Fruit fly (Drosophila melanogaster) whole organism, embryonic: Measurements from ENCODE around the gene CG18858.

Experiments used
- Bgb ChIP-seq: fragments of 200-800 bp; sonication (Bioruptor generic); IDR thresholded peaks from 2 replicates; pipeline ENCODE4 v1.3.6; 2022; ENCODE audit warnings: missing biosample characterization, missing genetic modification characterization; ENCODE audit not compliant: partially characterized antibody
- CG11093 ChIP-seq: fragments of 200-800 bp; sonication (Bioruptor generic); IDR thresholded peaks from 3 replicates; pipeline ENCODE4 v1.3.6; 2022; ENCODE audit warnings: missing biosample characterization, missing genetic modification characterization
- CG11247 ChIP-seq: fragments of 200-800 bp; sonication (Bioruptor generic); IDR thresholded peaks from 2 replicates; pipeline ENCODE4 v1.3.6; 2022; ENCODE audit warnings: missing biosample characterization, missing genetic modification characterization
- CG12744 ChIP-seq: fragments of 200-800 bp; sonication (Bioruptor generic); optimal IDR thresholded peaks from 2 replicates; lab custom pipeline; 2016; ENCODE audit warnings: missing biosample characterization, missing genetic modification characterization
- CG12942 ChIP-seq: fragments of 200-800 bp; sonication (Bioruptor generic); optimal IDR thresholded peaks from 3 replicates; lab custom pipeline; 2016; ENCODE audit warnings: missing biosample characterization, missing genetic modification characterization
- CG13287 ChIP-seq: fragments of 200-800 bp; sonication (Bioruptor generic); IDR thresholded peaks from 2 replicates; pipeline ENCODE4 v1.3.6; 2022; ENCODE audit warnings: missing biosample characterization, missing genetic modification characterization; ENCODE audit not compliant: partially characterized antibody
- CG17829 ChIP-seq: fragments of 200-800 bp; optimal IDR thresholded peaks from 2 replicates; lab custom pipeline; 2019; ENCODE audit warnings: missing biosample characterization, mild to moderate bottlenecking, missing genetic modification characterization, moderate library complexity
- CG30020 ChIP-seq: fragments of 200-800 bp; optimal IDR thresholded peaks from 2 replicates; lab custom pipeline; 2019; ENCODE audit warnings: missing biosample characterization, mild to moderate bottlenecking, missing genetic modification characterization, moderate library complexity
- CG31388 ChIP-seq: fragments of 200-800 bp; sonication (Bioruptor generic); optimal IDR thresholded peaks from 2 replicates; lab custom pipeline; 2016; ENCODE audit warnings: missing biosample characterization, missing genetic modification characterization
- CG31441 ChIP-seq: fragments of 200-800 bp; sonication (Bioruptor generic); IDR thresholded peaks from 2 replicates; pipeline ENCODE4 v1.3.6; 2022; ENCODE audit warnings: missing biosample characterization, missing genetic modification characterization
- CG33213 ChIP-seq: fragments of 200-800 bp; sonication (Bioruptor generic); optimal IDR thresholded peaks from 3 replicates; lab custom pipeline; 2016; ENCODE audit warnings: missing biosample characterization, missing genetic modification characterization
- CG34224 ChIP-seq: fragments of 200-800 bp; sonication (Bioruptor generic); IDR thresholded peaks from 3 replicates; pipeline ENCODE4 v1.3.6; 2022; ENCODE audit warnings: missing biosample characterization, missing genetic modification characterization; ENCODE audit not compliant: partially characterized antibody
- CG34376 ChIP-seq: fragments of 200-800 bp; sonication (Bioruptor generic); optimal IDR thresholded peaks from 2 replicates; lab custom pipeline; 2018; ENCODE audit warnings: missing biosample characterization, mild to moderate bottlenecking, missing genetic modification characterization
- CG4282 ChIP-seq: fragments of 200-800 bp; sonication (Bioruptor generic); optimal IDR thresholded peaks from 2 replicates; lab custom pipeline; 2016; ENCODE audit warnings: missing biosample characterization, missing genetic modification characterization
- CG4360 ChIP-seq: fragments of 200-800 bp; sonication (Bioruptor generic); IDR thresholded peaks from 2 replicates; pipeline ENCODE4 v1.3.6; 2022; ENCODE audit warnings: missing biosample characterization, missing genetic modification characterization
- CG4820 ChIP-seq: fragments of 200-800 bp; sonication (Bioruptor generic); optimal IDR thresholded peaks from 3 replicates; lab custom pipeline; 2016; ENCODE audit warnings: missing biosample characterization, missing genetic modification characterization
- CG7786 ChIP-seq: fragments of 200-800 bp; sonication (Bioruptor generic); optimal IDR thresholded peaks from 2 replicates; lab custom pipeline; 2016; ENCODE audit warnings: missing biosample characterization, missing genetic modification characterization
- CG8924 ChIP-seq: fragments of 200-800 bp; optimal IDR thresholded peaks from 3 replicates; lab custom pipeline; 2019; ENCODE audit warnings: missing biosample characterization, mild to moderate bottlenecking, missing genetic modification characterization, moderate library complexity
- CG9932 ChIP-seq: fragments of 200-800 bp; sonication (Bioruptor generic); IDR thresholded peaks from 2 replicates; pipeline ENCODE4 v1.3.6; 2022; ENCODE audit warnings: missing biosample characterization, missing genetic modification characterization
- CoRest ChIP-seq: fragments of 200-800 bp; sonication (Bioruptor generic); optimal IDR thresholded peaks from 3 replicates; lab custom pipeline; 2018; ENCODE audit warnings: missing biosample characterization, mild to moderate bottlenecking, missing genetic modification characterization, moderate library complexity
- Deaf1 ChIP-seq: fragments of 200-800 bp; optimal IDR thresholded peaks from 3 replicates; lab custom pipeline; 2019; ENCODE audit warnings: missing biosample characterization, mild to moderate bottlenecking, missing genetic modification characterization, moderate library complexity
- Dek ChIP-seq: fragments of 200-800 bp; sonication (Bioruptor generic); optimal IDR thresholded peaks from 3 replicates; lab custom pipeline; 2019; ENCODE audit warnings: missing biosample characterization, mild to moderate bottlenecking, missing genetic modification characterization, moderate library complexity
- Doc2 ChIP-seq: fragments of 200-800 bp; sonication (Bioruptor generic); IDR thresholded peaks from 2 replicates; pipeline ENCODE4 v1.3.6; 2022; ENCODE audit warnings: missing biosample characterization, missing genetic modification characterization
- Ets65A ChIP-seq: fragments of 200-800 bp; sonication (Bioruptor generic); peaks from one replicate; lab custom pipeline; 2016; ENCODE audit warnings: missing biosample characterization, missing genetic modification characterization
- Fer1 ChIP-seq: fragments of 200-800 bp; sonication (Bioruptor generic); optimal IDR thresholded peaks from 2 replicates; lab custom pipeline; 2017; ENCODE audit warnings: missing biosample characterization, mild to moderate bottlenecking, missing genetic modification characterization
- HLHmδ ChIP-seq: fragments of 200-800 bp; sonication (Bioruptor generic); optimal IDR thresholded peaks from 2 replicates; lab custom pipeline; 2018; ENCODE audit warnings: missing biosample characterization, mild to moderate bottlenecking, missing genetic modification characterization, moderate library complexity
- Lim3 ChIP-seq: fragments of 200-800 bp; sonication (Bioruptor generic); IDR thresholded peaks from 2 replicates; pipeline ENCODE4 v1.3.6; 2022; ENCODE audit warnings: missing biosample characterization, missing genetic modification characterization
- NC2α ChIP-seq: fragments of 200-800 bp; sonication (Bioruptor generic); optimal IDR thresholded peaks from 2 replicates; lab custom pipeline; 2016; ENCODE audit warnings: missing biosample characterization, missing genetic modification characterization
- Scr ChIP-seq: fragments of 200-800 bp; sonication (Bioruptor generic); IDR thresholded peaks from 2 replicates; pipeline ENCODE4 v1.3.6; 2022; ENCODE audit warnings: missing biosample characterization, missing genetic modification characterization; ENCODE audit not compliant: partially characterized antibody
- Sry-δ ChIP-seq: fragments of 200-800 bp; sonication (Bioruptor generic); optimal IDR thresholded peaks from 2 replicates; lab custom pipeline; 2016; ENCODE audit warnings: missing biosample characterization, missing genetic modification characterization
- ase ChIP-seq: fragments of 200-800 bp; sonication (Bioruptor generic); IDR thresholded peaks from 3 replicates; pipeline ENCODE4 v1.3.6; 2022; ENCODE audit warnings: missing biosample characterization, missing genetic modification characterization
- bab2 ChIP-seq: fragments of 200-800 bp; sonication (Bioruptor generic); optimal IDR thresholded peaks from 2 replicates; lab custom pipeline; 2016; ENCODE audit warnings: missing biosample characterization, missing genetic modification characterization
- cas ChIP-seq: fragments of 200-800 bp; sonication (Bioruptor generic); IDR thresholded peaks from 2 replicates; pipeline ENCODE4 v1.3.6; 2022; ENCODE audit warnings: missing biosample characterization, missing genetic modification characterization
- cwo ChIP-seq: fragments of 200-800 bp; sonication (Bioruptor generic); optimal IDR thresholded peaks from 3 replicates; lab custom pipeline; 2017; ENCODE audit warnings: missing biosample characterization, missing genetic modification characterization, mild to moderate bottlenecking, moderate library complexity, missing genetic modification reagents
- disco-r ChIP-seq: fragments of 200-800 bp; sonication (Bioruptor generic); optimal IDR thresholded peaks from 2 replicates; lab custom pipeline; 2016; ENCODE audit warnings: missing biosample characterization, missing genetic modification characterization
- fd102C ChIP-seq: fragments of 200-800 bp; sonication (Bioruptor generic); optimal IDR thresholded peaks from 2 replicates; lab custom pipeline; 2018; ENCODE audit warnings: missing biosample characterization, mild to moderate bottlenecking, missing genetic modification characterization, moderate library complexity
- gce ChIP-seq: fragments of 200-800 bp; sonication (Bioruptor generic); IDR thresholded peaks from 3 replicates; pipeline ENCODE4 v1.3.6; 2022; ENCODE audit warnings: missing biosample characterization, missing genetic modification characterization
- insv ChIP-seq, 2 experiments: fragments of 200-800 bp; sonication (Bioruptor generic); optimal IDR thresholded peaks; 3 replicates each; lab custom pipeline; 2016 to 2018; ENCODE audit warnings: missing biosample characterization in 2 of 2, missing genetic modification characterization in 2 of 2
- jumu ChIP-seq: fragments of 200-800 bp; sonication (Bioruptor generic); optimal IDR thresholded peaks from 3 replicates; lab custom pipeline; 2016; ENCODE audit warnings: missing biosample characterization, missing genetic modification characterization
- lab ChIP-seq: fragments of 200-800 bp; sonication (Bioruptor generic); optimal IDR thresholded peaks from 3 replicates; lab custom pipeline; 2017; ENCODE audit warnings: missing biosample characterization, missing genetic modification characterization, mild to moderate bottlenecking, moderate library complexity, missing genetic modification reagents
- nerfin-2 ChIP-seq: fragments of 200-800 bp; sonication (Bioruptor generic); IDR thresholded peaks from 2 replicates; pipeline ENCODE4 v1.3.6; 2022; ENCODE audit warnings: missing biosample characterization, missing genetic modification characterization; ENCODE audit not compliant: partially characterized antibody
- pfk ChIP-seq: fragments of 200-800 bp; sonication (Bioruptor generic); optimal IDR thresholded peaks from 2 replicates; lab custom pipeline; 2018; ENCODE audit warnings: missing biosample characterization, mild to moderate bottlenecking, missing genetic modification characterization, moderate library complexity
- run ChIP-seq: fragments of 200-800 bp; sonication (Bioruptor generic); optimal IDR thresholded peaks from 3 replicates; lab custom pipeline; 2018; ENCODE audit warnings: missing biosample characterization, mild to moderate bottlenecking, missing genetic modification characterization
- salm ChIP-seq: fragments of 200-800 bp; sonication (Bioruptor generic); optimal IDR thresholded peaks from 2 replicates; lab custom pipeline; 2018; ENCODE audit warnings: missing biosample characterization, mild to moderate bottlenecking, missing genetic modification characterization
- seq ChIP-seq: fragments of 200-800 bp; sonication (Bioruptor generic); IDR thresholded peaks from 2 replicates; pipeline ENCODE4 v1.3.6; 2022; ENCODE audit warnings: missing biosample characterization, missing genetic modification characterization
- slp2 ChIP-seq: fragments of 200-800 bp; sonication (Bioruptor generic); optimal IDR thresholded peaks from 2 replicates; lab custom pipeline; 2016; ENCODE audit warnings: missing biosample characterization, missing genetic modification characterization
- sqz ChIP-seq: fragments of 200-800 bp; sonication (Bioruptor generic); optimal IDR thresholded peaks from 3 replicates; lab custom pipeline; 2018; ENCODE audit warnings: missing biosample characterization, mild to moderate bottlenecking, missing genetic modification characterization
- stwl ChIP-seq: fragments of 200-800 bp; sonication (Bioruptor generic); optimal IDR thresholded peaks from 3 replicates; lab custom pipeline; 2018; ENCODE audit warnings: missing biosample characterization, mild to moderate bottlenecking, missing genetic modification characterization, moderate library complexity
- tio ChIP-seq: fragments of 200-800 bp; sonication (Bioruptor generic); optimal IDR thresholded peaks from 2 replicates; lab custom pipeline; 2017; ENCODE audit warnings: missing biosample characterization, missing genetic modification characterization, inconsistent platforms
- tna ChIP-seq: fragments of 200-800 bp; sonication (Bioruptor generic); IDR thresholded peaks from 2 replicates; pipeline ENCODE4 v1.3.6; 2022; ENCODE audit warnings: missing biosample characterization, missing genetic modification characterization; ENCODE audit not compliant: partially characterized antibody
- toy ChIP-seq: fragments of 200-800 bp; sonication (Bioruptor generic); IDR thresholded peaks from 2 replicates; pipeline ENCODE4 v1.3.6; 2022; ENCODE audit warnings: missing biosample characterization, missing genetic modification characterization
- ttk ChIP-seq: fragments of 200-800 bp; sonication (Bioruptor generic); IDR thresholded peaks from 2 replicates; pipeline ENCODE4 v2.1.2; 2022; ENCODE audit warnings: missing biosample characterization, missing genetic modification characterization

The CG18858 gene

DNA sequence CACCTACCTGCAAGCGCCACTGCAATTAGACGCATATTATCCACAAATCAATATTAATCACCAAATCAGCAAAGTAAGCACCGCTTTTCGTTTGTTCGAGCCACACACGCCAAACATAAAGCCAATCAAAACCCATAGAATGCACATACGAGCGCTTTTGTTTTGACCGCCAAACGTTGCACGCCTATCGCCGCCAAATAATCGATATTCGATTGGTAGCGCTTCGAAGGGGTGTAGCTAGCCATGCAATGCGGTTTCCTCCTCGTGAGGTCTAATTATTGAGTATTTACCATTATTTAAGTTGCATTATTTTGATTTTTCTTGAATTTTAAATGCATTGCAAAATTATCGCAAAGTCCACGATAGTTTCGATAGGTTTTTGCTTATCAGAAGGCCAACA lies 31.5 kb downstream of the CG18858 start (continued):
- TF ChIP-seq run (tag; lab: Kevin White, UChicago), result no peak
- no peak for TF ChIP-seq CG31388 (GFP tag; lab: Kevin White, UChicago)
- TF ChIP-seq tio, result no peak
- no peak for TF ChIP-seq ase
- peak; percentile 89 for TF ChIP-seq nerfin-2 (GFP tag; lab: Robert Waterston, UW)
- no peak for TF ChIP-seq Ets65A (GFP tag; lab: Kevin White, UChicago)
- peak; percentile 26 for TF ChIP-seq stwl (tag; lab: Kevin White, UChicago)
- TF ChIP-seq NC2α (GFP tag; lab: Kevin White, UChicago), result no peak
- peak; percentile 79; the same call in 1 of the 2 replicates for TF ChIP-seq tna
- TF ChIP-seq disco-r, result no peak
- TF ChIP-seq seq (GFP tag; lab: Robert Waterston, UW), result no peak
- TF ChIP-seq CG12744 (GFP tag; lab: Kevin White, UChicago), result no peak
- TF ChIP-seq CG13287 (GFP tag; lab: Robert Waterston, UW), result peak; percentile 82
- TF ChIP-seq pfk (GFP tag; lab: Kevin White, UChicago), result no peak
- TF ChIP-seq CG17829 (tag; lab: Kevin White, UChicago), result no peak
- no peak for TF ChIP-seq gce (GFP tag; lab: Robert Waterston, UW)
- no peak for TF ChIP-seq bab2 (GFP tag; lab: Kevin White, UChicago)
- peak; percentile 65 for TF ChIP-seq Bgb
- TF ChIP-seq CG30020 (tag; lab: Kevin White, UChicago), result no peak
- no peak for TF ChIP-seq CG31441
- TF ChIP-seq fd102C, result no peak
- no peak for TF ChIP-seq salm
- TF ChIP-seq jumu, result no peak
- TF ChIP-seq Doc2 (GFP tag; lab: Robert Waterston, UW), result no peak
- no peak for TF ChIP-seq CG34376
- TF ChIP-seq CG34224 (GFP tag; lab: Robert Waterston, UW), result peak; percentile 72
- no peak for TF ChIP-seq CG9932 (GFP tag; lab: Robert Waterston, UW)
- TF ChIP-seq Deaf1 (tag; lab: Kevin White, UChicago), result no peak
- TF ChIP-seq Scr (GFP tag; lab: Robert Waterston, UW), result peak; percentile 73
- no peak for TF ChIP-seq CoRest (tag; lab: Kevin White, UChicago)
- TF ChIP-seq ttk, result no peak
- TF ChIP-seq CG4820, result no peak
- TF ChIP-seq Lim3 (GFP tag; lab: Robert Waterston, UW), result no peak
- TF ChIP-seq slp2 (GFP tag; lab: Kevin White, UChicago), result no peak
- peak; percentile 24 for TF ChIP-seq Sry-δ (GFP tag; lab: Kevin White, UChicago)
- no peak for TF ChIP-seq CG4360
- TF ChIP-seq cas (GFP tag; lab: Robert Waterston, UW), result no peak
- no peak for TF ChIP-seq Dek (tag; lab: Kevin White, UChicago)
- TF ChIP-seq lab (GFP tag; lab: Kevin White, UChicago), result no peak
- TF ChIP-seq CG8924 (tag; lab: Kevin White, UChicago), result no peak
- TF ChIP-seq CG4282 (GFP tag; lab: Kevin White, UChicago), result no peak
- no peak for TF ChIP-seq CG11093 (GFP tag; lab: Robert Waterston, UW)
- TF ChIP-seq sqz (GFP tag; lab: Kevin White, UChicago), result no peak
- no peak for TF ChIP-seq toy
- TF ChIP-seq CG33213 (GFP tag; lab: Kevin White, UChicago), result no peak
- TF ChIP-seq CG11247 (GFP tag; lab: Robert Waterston, UW), result no peak
- no peak for TF ChIP-seq CG7786 (GFP tag; lab: Kevin White, UChicago)
- no peak for TF ChIP-seq Fer1
- TF ChIP-seq HLHmδ, result no peak
- no peak for TF ChIP-seq cwo
- no peak for TF ChIP-seq insv (GFP tag; optimal IDR thresholded peaks at IDR 0.05; lab: Kevin White, UChicago)
- no peak for TF ChIP-seq CG12942 (GFP tag; lab: Kevin White, UChicago)
